Worm (Caenorhabditis elegans): ENCODE data around the gene C16A11.10.

Gene C16A11.10

DNA sequence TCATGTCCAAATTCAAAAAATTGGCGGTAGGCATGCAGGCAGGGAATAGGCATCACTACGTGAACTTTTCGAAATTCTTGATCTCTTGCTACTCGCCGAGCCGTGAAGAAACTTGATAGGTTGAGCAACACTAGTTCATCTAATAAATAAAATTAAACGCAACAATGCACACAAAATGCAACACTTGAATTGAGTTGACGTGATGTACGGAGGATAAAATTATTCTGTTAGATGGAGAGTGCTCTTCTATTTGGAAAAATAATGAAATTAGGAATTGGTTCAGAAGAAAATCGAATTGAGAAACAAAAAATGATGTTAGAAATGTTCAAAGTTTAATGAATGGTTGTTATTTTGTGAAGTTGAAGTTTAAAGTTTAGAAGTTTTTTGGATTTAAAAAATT lies 45.7 kb downstream of the C16A11.10 start:
- TF ChIP-seq fkh-10 (GFP tag; optimal IDR thresholded peaks at IDR 0.05) (peak; percentile 9), R02D3.7 (tag; optimal IDR thresholded peaks at IDR 0.05) (no peak), tbx-2 (tag; optimal IDR thresholded peaks at IDR 0.05) (no peak), egl-27 (tag; optimal IDR thresholded peaks at IDR 0.05) (no peak)

- TF ChIP-seq elt-1 (tag; optimal IDR thresholded peaks at IDR 0.05) (no peak), lsy-12 (tag; optimal IDR thresholded peaks at IDR 0.05) (no peak), elt-2 (tag; optimal IDR thresholded peaks at IDR 0.05) (no peak)
These were observed 46.5 kb downstream of the C16A11.10 start for ce11 chrII:4277639-4278038.

DNA sequence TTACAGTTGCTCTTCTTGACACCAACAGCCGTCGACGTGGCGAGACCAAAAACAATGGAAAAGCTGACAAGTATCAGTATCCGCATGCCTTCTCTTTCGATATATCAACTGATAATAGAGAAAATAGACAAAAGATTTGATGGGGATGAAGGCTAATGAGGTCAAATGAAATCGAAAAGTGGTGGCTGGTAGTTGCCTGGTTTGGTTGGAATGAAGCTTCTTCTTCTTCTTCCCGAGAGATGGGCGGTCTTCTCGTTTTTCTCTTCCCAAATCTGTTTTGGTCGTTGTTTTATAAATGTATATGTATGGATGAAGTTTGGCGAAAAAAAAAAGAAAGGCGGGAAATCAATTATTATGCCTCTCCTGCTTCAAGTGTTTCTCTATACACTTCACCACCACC lies 50.6 kb downstream of the C16A11.10 start, which contains the start of gene C01F1.5:
C01F1.5 (minus strand) TSS at position 103 of the 400 bp plus-strand sequence.
- no peak for TF ChIP-seq ceh-28 (tag; optimal IDR thresholded peaks at IDR 0.05)
- TF ChIP-seq nhr-28 (tag; optimal IDR thresholded peaks at IDR 0.05): no peak
- TF ChIP-seq elt-1 (tag; optimal IDR thresholded peaks at IDR 0.05): no peak
- TF ChIP-seq snpc-4 (tag; optimal IDR thresholded peaks at IDR 0.05): no peak
- TF ChIP-seq lin-15B (tag; optimal IDR thresholded peaks at IDR 0.05): no peak
- TF ChIP-seq nhr-77 (tag; optimal IDR thresholded peaks at IDR 0.05): no peak
